Worm (Caenorhabditis elegans) whole organism, late embryonic: ENCODE measurements around the gene C17G1.2.

ENCODE experiments used
- F13H6.1 ChIP-seq: sonication (generic microtip); optimal IDR thresholded peaks from 2 replicates; lab custom pipeline; 2016; ENCODE audit warnings: missing genetic modification characterization, missing compliant biosample characterization
- ama-1 ChIP-seq: fragments of 150-350 bp; optimal IDR thresholded peaks from 2 replicates; lab custom pipeline; 2014
- ceh-48 ChIP-seq: sonication (generic microtip); optimal IDR thresholded peaks from 2 replicates; lab custom pipeline; 2016; ENCODE audit warnings: missing genetic modification characterization, inconsistent platforms, missing compliant biosample characterization
- dve-1 ChIP-seq: sonication (generic microtip); optimal IDR thresholded peaks from 2 replicates; lab custom pipeline; 2017; ENCODE audit warnings: antibody characterized with exemption, mild to moderate bottlenecking, missing genetic modification characterization, missing compliant biosample characterization
- fkh-10 ChIP-seq: fragments of 150-350 bp; optimal IDR thresholded peaks from 2 replicates; lab custom pipeline; 2014; ENCODE audit warnings: missing biosample characterization, missing genetic modification reagents, missing genetic modification characterization
- nhr-11 ChIP-seq: fragments of 150-350 bp; optimal IDR thresholded peaks from 2 replicates; lab custom pipeline; 2014; ENCODE audit warnings: missing biosample characterization, missing genetic modification characterization
- nhr-232 ChIP-seq: sonication (generic microtip); optimal IDR thresholded peaks from 2 replicates; lab custom pipeline; 2016; ENCODE audit warnings: missing genetic modification characterization, missing compliant biosample characterization
- pqm-1 ChIP-seq: sonication (generic microtip); optimal IDR thresholded peaks from 2 replicates; lab custom pipeline; 2016; ENCODE audit warnings: missing genetic modification characterization, missing compliant biosample characterization
- sox-4 ChIP-seq: sonication (generic microtip); optimal IDR thresholded peaks from 2 replicates; lab custom pipeline; 2017; ENCODE audit warnings: mild to moderate bottlenecking, missing genetic modification characterization, inconsistent platforms, missing compliant biosample characterization
- tbx-2 ChIP-seq: sonication (generic microtip); optimal IDR thresholded peaks from 2 replicates; lab custom pipeline; 2016; ENCODE audit warnings: missing genetic modification characterization, missing compliant biosample characterization
- unc-42 ChIP-seq: sonication (generic microtip); optimal IDR thresholded peaks from 2 replicates; lab custom pipeline; 2016; ENCODE audit warnings: missing genotype, missing genetic modification characterization, missing compliant biosample characterization

- no peak for TF ChIP-seq sox-4 (tag; lab: Kevin White, UChicago)
- TF ChIP-seq tbx-2, result no peak
- TF ChIP-seq fkh-10 (GFP tag; lab: Kevin White, UChicago), result no peak
- TF ChIP-seq ceh-48, result no peak
- no peak for TF ChIP-seq ama-1
- TF ChIP-seq dve-1 (tag; lab: Kevin White, UChicago), result no peak
- no peak for TF ChIP-seq unc-42 (tag; lab: Kevin White, UChicago)
- TF ChIP-seq nhr-232 (tag; lab: Kevin White, UChicago), result no peak
- TF ChIP-seq nhr-11 (tag; lab: Kevin White, UChicago), result no peak
- no peak for TF ChIP-seq F13H6.1 (tag; lab: Kevin White, UChicago)
- no peak for TF ChIP-seq pqm-1 (tag; lab: Kevin White, UChicago)
These were observed 43.9 kb downstream of the C17G1.2 start, which contains the start of gene pssy-1 for ce11 chrX:9965275-9965674.
